Worm (Caenorhabditis elegans) whole organism, late embryonic: ENCODE measurements around the gene C16H3.3.

ENCODE experiments used
- ceh-18 ChIP-seq: sonication (generic microtip); optimal IDR thresholded peaks from 2 replicates; lab custom pipeline; 2016; ENCODE audit warnings: missing genetic modification characterization, missing compliant biosample characterization
- nhr-11 ChIP-seq: fragments of 150-350 bp; optimal IDR thresholded peaks from 2 replicates; lab custom pipeline; 2014; ENCODE audit warnings: missing biosample characterization, missing genetic modification characterization
- odd-2 ChIP-seq: sonication (generic microtip); optimal IDR thresholded peaks from 2 replicates; lab custom pipeline; 2017; ENCODE audit warnings: antibody characterized with exemption, mild to moderate bottlenecking, missing genetic modification characterization, missing compliant biosample characterization
- unc-86 ChIP-seq: sonication (generic microtip); optimal IDR thresholded peaks from 2 replicates; lab custom pipeline; 2016; ENCODE audit warnings: missing genetic modification characterization, missing compliant biosample characterization

DNA sequence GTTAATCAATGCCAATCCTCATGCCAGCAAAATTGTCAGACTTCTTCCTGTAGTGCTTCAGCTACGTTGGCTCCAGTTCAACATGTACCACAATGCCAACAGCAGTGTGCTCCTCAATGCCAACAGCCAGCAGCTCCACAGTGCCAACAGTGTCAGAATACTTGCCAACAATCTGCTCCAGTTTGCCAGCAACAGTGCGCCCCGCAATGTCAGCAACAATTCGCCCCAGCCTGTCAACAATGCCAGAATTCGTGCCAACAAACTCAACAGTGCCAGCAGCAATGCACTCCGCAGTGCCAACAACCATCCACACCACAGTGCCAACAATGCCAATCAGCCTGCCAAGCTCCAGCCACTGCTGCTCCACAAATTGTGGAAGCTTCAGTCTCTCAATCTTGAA, 56.1 kb downstream of the C16H3.3 start:
- no peak for TF ChIP-seq nhr-11 (tag; lab: Kevin White, UChicago)
- TF ChIP-seq odd-2 (tag; lab: Kevin White, UChicago), result no peak
- TF ChIP-seq ceh-18 (tag; lab: Kevin White, UChicago), result no peak
- no peak for TF ChIP-seq unc-86 (tag; lab: Kevin White, UChicago)
